Worm (Caenorhabditis elegans): ENCODE data around the gene K03H1.11.

ce11 chrIII:9907574-9907973, 44.2 kb downstream of the K03H1.11 start:
- TF ChIP-seq fkh-10 (GFP tag; optimal IDR thresholded peaks at IDR 0.05) (no peak), C38D4.7 (GFP tag; optimal IDR thresholded peaks at IDR 0.05) (no peak), nhr-232 (tag; optimal IDR thresholded peaks at IDR 0.05) (no peak), sdc-2 (tag; optimal IDR thresholded peaks at IDR 0.05) (no peak), pqm-1 (tag; optimal IDR thresholded peaks at IDR 0.05) (no peak), gmeb-2 (tag; optimal IDR thresholded peaks at IDR 0.05) (no peak)

Data from whole organism, late embryonic.